Worm (Caenorhabditis elegans) whole organism, young adult: Measurements from ENCODE around the gene ZK185.3.
A peak's percentile ranks its signal among the peaks of the same experiment; 100 is the strongest.

Experiments used
- F22D6.2 ChIP-seq: sonication (generic microtip); optimal IDR thresholded peaks from 2 replicates; lab custom pipeline; 2016; ENCODE audit warnings: mild to moderate bottlenecking, missing genetic modification characterization, missing compliant biosample characterization
- F37B4.10 ChIP-seq: fragments of 200-800 bp; sonication (Bioruptor generic); IDR thresholded peaks from 2 replicates; pipeline ENCODE4 v1.3.6; 2022; ENCODE audit warnings: missing genetic modification characterization, missing compliant biosample characterization
- F55B11.4 ChIP-seq: sonication (generic microtip); optimal IDR thresholded peaks from 2 replicates; lab custom pipeline; 2016; ENCODE audit warnings: missing compliant biosample characterization, missing genetic modification characterization, borderline replicate concordance; ENCODE audit not compliant: insufficient read depth
- F57C9.4 ChIP-seq: sonication (generic microtip); optimal IDR thresholded peaks from 2 replicates; lab custom pipeline; 2017; ENCODE audit warnings: mild to moderate bottlenecking, missing genetic modification characterization, missing compliant biosample characterization
- Y53F4B.3 ChIP-seq: fragments of 200-800 bp; sonication (Bioruptor generic); IDR thresholded peaks from 2 replicates; pipeline ENCODE4 v1.3.6; 2022; ENCODE audit warnings: missing genetic modification reagents, missing genetic modification characterization, missing compliant biosample characterization
- Y53G8AR.9 ChIP-seq: fragments of 200-800 bp; sonication (Bioruptor generic); conservative IDR thresholded peaks from 2 replicates; pipeline ENCODE4 v1.3.6; 2022; ENCODE audit warnings: missing genetic modification reagents, missing genetic modification characterization, missing compliant biosample characterization
- Y56A3A.18 ChIP-seq: fragments of 200-800 bp; sonication (Bioruptor generic); IDR thresholded peaks from 2 replicates; pipeline ENCODE4 v1.3.6; 2022; ENCODE audit warnings: missing genetic modification reagents, missing genetic modification characterization, missing compliant biosample characterization
- Y67H2A.10 ChIP-seq: fragments of 200-800 bp; sonication (Bioruptor generic); conservative IDR thresholded peaks from 2 replicates; pipeline ENCODE4 v1.3.6; 2022; ENCODE audit warnings: missing genetic modification reagents, missing genetic modification characterization, missing compliant biosample characterization
- atf-7 ChIP-seq: sonication (generic microtip); optimal IDR thresholded peaks from 2 replicates; lab custom pipeline; 2017; ENCODE audit warnings: mild to moderate bottlenecking, missing genetic modification characterization, missing compliant biosample characterization
- attf-5 ChIP-seq: fragments of 200-800 bp; sonication (Bioruptor generic); optimal IDR thresholded peaks from 2 replicates; lab custom pipeline; 2018; ENCODE audit warnings: mild to moderate bottlenecking, missing genetic modification characterization, missing compliant biosample characterization
- ccch-3 ChIP-seq: fragments of 200-800 bp; sonication (Bioruptor generic); optimal IDR thresholded peaks from 2 replicates; lab custom pipeline; 2018; ENCODE audit warnings: mild to moderate bottlenecking, missing genetic modification characterization, missing compliant biosample characterization
- cebp-1 ChIP-seq, 2 experiments: fragments of 200-800 bp in 1 of 2; sonication (Bioruptor generic) in 1 of 2; sonication (generic microtip) in 1 of 2; IDR thresholded peaks in 1 of 2; optimal IDR thresholded peaks in 1 of 2; 2 replicates each; pipeline versions ENCODE4 v1.3.6 to Lab custom; 2017 to 2022; ENCODE audit warnings: missing compliant biosample characterization in 2 of 2, missing genetic modification characterization in 2 of 2, mild to moderate bottlenecking in 1 of 2, missing genetic modification reagents in 1 of 2, moderate library complexity in 1 of 2
- ceh-100 ChIP-seq: fragments of 200-800 bp; sonication (Bioruptor generic); IDR thresholded peaks from 2 replicates; pipeline ENCODE4 v1.3.6; 2022; ENCODE audit warnings: missing genetic modification reagents, missing genetic modification characterization, missing compliant biosample characterization
- ceh-79 ChIP-seq: sonication (generic microtip); optimal IDR thresholded peaks from 2 replicates; lab custom pipeline; 2017; ENCODE audit warnings: mild to moderate bottlenecking, missing genetic modification characterization, missing compliant biosample characterization
- ceh-91 ChIP-seq: fragments of 200-800 bp; sonication (Bioruptor generic); IDR thresholded peaks from 2 replicates; pipeline ENCODE4 v1.3.6; 2022; ENCODE audit warnings: missing genetic modification reagents, missing genetic modification characterization, missing compliant biosample characterization
- chd-7 ChIP-seq: sonication (generic microtip); optimal IDR thresholded peaks from 2 replicates; lab custom pipeline; 2016; ENCODE audit warnings: mild to moderate bottlenecking, missing genetic modification characterization, moderate library complexity, missing compliant biosample characterization
- die-1 ChIP-seq: sonication (generic microtip); optimal IDR thresholded peaks from 2 replicates; lab custom pipeline; 2016; ENCODE audit warnings: missing genotype, mild to moderate bottlenecking, missing genetic modification characterization, missing compliant biosample characterization
- dox-1 ChIP-seq: fragments of 200-800 bp; sonication (Bioruptor generic); IDR thresholded peaks from 2 replicates; pipeline ENCODE4 v1.3.6; 2022; ENCODE audit warnings: missing genetic modification reagents, missing genetic modification characterization, missing compliant biosample characterization
- dpl-1 ChIP-seq: fragments of 150-350 bp; optimal IDR thresholded peaks from 2 replicates; lab custom pipeline; 2014; ENCODE audit warnings: missing biosample characterization, missing genetic modification reagents, missing genetic modification characterization
- egl-44 ChIP-seq: fragments of 200-800 bp; sonication (Bioruptor generic); IDR thresholded peaks from 2 replicates; pipeline ENCODE4 v1.3.6; 2022; ENCODE audit warnings: missing genetic modification reagents, missing genetic modification characterization, missing compliant biosample characterization
- egrh-3 ChIP-seq: fragments of 200-800 bp; sonication (Bioruptor generic); IDR thresholded peaks from 2 replicates; pipeline ENCODE4 v1.3.6; 2022; ENCODE audit warnings: missing genetic modification reagents, missing genetic modification characterization, missing compliant biosample characterization
- him-1 ChIP-seq: sonication (generic microtip); optimal IDR thresholded peaks from 2 replicates; lab custom pipeline; 2016; ENCODE audit warnings: missing genotype, missing genetic modification reagents, missing genetic modification characterization, missing compliant biosample characterization
- hlh-12 ChIP-seq: sonication (generic microtip); optimal IDR thresholded peaks from 2 replicates; lab custom pipeline; 2016; ENCODE audit warnings: missing genetic modification characterization, missing compliant biosample characterization
- hlh-26 ChIP-seq: fragments of 200-800 bp; sonication (Bioruptor generic); conservative IDR thresholded peaks from 2 replicates; pipeline ENCODE4 v1.3.6; 2022; ENCODE audit warnings: missing genetic modification reagents, missing genetic modification characterization, missing compliant biosample characterization
- hmg-20 ChIP-seq: fragments of 200-800 bp; sonication (Bioruptor generic); IDR thresholded peaks from 2 replicates; pipeline ENCODE4 v1.3.6; 2022; ENCODE audit warnings: missing genetic modification reagents, missing genetic modification characterization, missing compliant biosample characterization
- hsf-1 ChIP-seq: fragments of 200-800 bp; sonication (Bioruptor generic); IDR thresholded peaks from 2 replicates; pipeline ENCODE4 v1.3.6; 2022; ENCODE audit warnings: missing genetic modification reagents, missing genetic modification characterization, missing compliant biosample characterization
- let-607 ChIP-seq, 2 experiments: fragments of 200-800 bp in 1 of 2; sonication (Bioruptor generic) in 1 of 2; sonication (generic microtip) in 1 of 2; optimal IDR thresholded peaks; 2 replicates each; lab custom pipeline; 2016 to 2018; ENCODE audit warnings: mild to moderate bottlenecking in 2 of 2, missing compliant biosample characterization in 2 of 2, missing genetic modification characterization in 2 of 2, moderate library complexity in 2 of 2, missing genotype in 1 of 2
- lin-35 ChIP-seq, 3 experiments: fragments of 150-350 bp in 2 of 3; sonication (generic microtip) in 1 of 3; optimal IDR thresholded peaks; 2 replicates each; lab custom pipeline; 2014 to 2018; ENCODE audit warnings: missing biosample characterization in 3 of 3, missing genetic modification characterization in 3 of 3, missing genetic modification reagents in 3 of 3
- madf-3 ChIP-seq: fragments of 200-800 bp; sonication (Bioruptor generic); IDR thresholded peaks from 2 replicates; pipeline ENCODE4 v1.3.6; 2022; ENCODE audit warnings: missing genetic modification reagents, missing genetic modification characterization, missing compliant biosample characterization
- nhr-80 ChIP-seq: sonication (generic microtip); optimal IDR thresholded peaks from 2 replicates; lab custom pipeline; 2016; ENCODE audit warnings: missing genetic modification characterization, missing compliant biosample characterization
- rcor-1 ChIP-seq: fragments of 200-800 bp; sonication (Bioruptor generic); IDR thresholded peaks from 2 replicates; pipeline ENCODE4 v1.3.6; 2022; ENCODE audit warnings: missing genetic modification reagents, missing genetic modification characterization, missing compliant biosample characterization
- sdz-38 ChIP-seq: sonication (generic microtip); optimal IDR thresholded peaks from 2 replicates; lab custom pipeline; 2016; ENCODE audit warnings: missing genotype, missing genetic modification characterization, missing compliant biosample characterization
- snpc-4 ChIP-seq, 5 experiments: fragments of 150-350 bp in 1 of 5; sonication (generic microtip) in 4 of 5; optimal IDR thresholded peaks; 2 replicates each; lab custom pipeline; 2014 to 2018; ENCODE audit warnings: missing genetic modification characterization in 5 of 5, missing biosample characterization in 3 of 5, antibody characterized with exemption in 2 of 5, mild to moderate bottlenecking in 2 of 5, missing compliant biosample characterization in 2 of 5, missing genotype in 2 of 5, moderate library complexity in 2 of 5, missing genetic modification reagents in 1 of 5
- tbx-9 ChIP-seq: sonication (generic microtip); optimal IDR thresholded peaks from 2 replicates; lab custom pipeline; 2016; ENCODE audit warnings: borderline replicate concordance, missing genetic modification characterization, inconsistent platforms, missing compliant biosample characterization
- ztf-18 ChIP-seq: sonication (generic microtip); optimal IDR thresholded peaks from 2 replicates; lab custom pipeline; 2016; ENCODE audit warnings: missing genotype, mild to moderate bottlenecking, missing genetic modification characterization, missing compliant biosample characterization
- ztf-22 ChIP-seq: fragments of 200-800 bp; sonication (Bioruptor generic); optimal IDR thresholded peaks from 2 replicates; lab custom pipeline; 2018; ENCODE audit warnings: mild to moderate bottlenecking, missing genetic modification characterization, moderate library complexity, missing compliant biosample characterization
- ztf-26 ChIP-seq: sonication (generic microtip); optimal IDR thresholded peaks from 2 replicates; lab custom pipeline; 2017; ENCODE audit warnings: missing genetic modification characterization, missing compliant biosample characterization

ZK185.3 gene

ce11 chrIV:4544215-4544614 is 14.0 kb upstream of the ZK185.3 start:
- TF ChIP-seq egrh-3 (GFP tag; lab: Robert Waterston, UW) (no peak), F37B4.10 (GFP tag; lab: Robert Waterston, UW) (no peak), nhr-80 (tag; lab: Kevin White, UChicago) (peak; percentile 88), ceh-79 (tag; lab: Kevin White, UChicago) (no peak), ccch-3 (no peak), ztf-26 (tag; lab: Kevin White, UChicago) (no peak), dpl-1 (GFP tag; lab: Kevin White, UChicago) (no peak), tbx-9 (tag; lab: Kevin White, UChicago) (no peak), ceh-100 (GFP tag; lab: Robert Waterston, UW) (no peak), snpc-4 (GFP tag; optimal IDR thresholded peaks at IDR 0.05; lab: Kevin White, UChicago) (no peak), snpc-4 (tag; optimal IDR thresholded peaks at IDR 0.05; lab: Kevin White, UChicago) (no peak), ztf-22 (GFP tag; lab: Kevin White, UChicago) (no peak), sdz-38 (tag; lab: Kevin White, UChicago) (no peak), egl-44 (GFP tag; lab: Robert Waterston, UW) (no peak), let-607 (tag; optimal IDR thresholded peaks at IDR 0.05; lab: Kevin White, UChicago) (peak; percentile 80 to 86), lin-35 (GFP tag; optimal IDR thresholded peaks at IDR 0.05; lab: Kevin White, UChicago) (no peak), dox-1 (0 out of 2 replicates have a peak, but pooled peaks have one; percentile 28), hlh-12 (no peak), cebp-1 (GFP tag; IDR thresholded peaks at IDR 0.05; lab: Robert Waterston, UW) (no peak), cebp-1 (tag; optimal IDR thresholded peaks at IDR 0.05; lab: Kevin White, UChicago) (no peak), him-1 (tag; lab: Kevin White, UChicago) (no peak), Y67H2A.10 (GFP tag; lab: Robert Waterston, UW) (no peak)

DNA sequence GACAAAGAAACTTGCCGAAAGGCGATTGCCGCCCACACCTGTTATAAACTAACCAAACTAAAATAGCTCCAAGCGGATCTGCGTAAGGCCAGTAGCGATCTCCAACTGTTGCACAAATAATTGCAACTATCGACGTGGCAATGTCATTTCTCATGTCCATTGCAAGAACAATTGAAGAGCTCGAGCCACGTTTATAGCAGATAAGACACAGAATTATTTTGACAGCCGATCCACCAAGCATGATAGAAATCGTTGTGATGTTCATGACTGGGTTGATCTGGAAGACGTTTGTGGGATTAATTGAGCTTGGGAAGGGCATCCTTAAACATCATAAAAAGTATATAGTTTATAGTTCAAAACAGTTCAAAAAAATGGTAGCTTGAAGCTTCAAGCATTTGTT is 12.7 kb upstream of the ZK185.3 start:
- TF ChIP-seq hmg-20 (GFP tag; lab: Robert Waterston, UW): no peak
- TF ChIP-seq F57C9.4 (tag; lab: Kevin White, UChicago): no peak
- TF ChIP-seq F37B4.10 (GFP tag; lab: Robert Waterston, UW): no peak
- no peak for TF ChIP-seq ceh-79 (tag; lab: Kevin White, UChicago)
- no peak for TF ChIP-seq ceh-91 (GFP tag; lab: Robert Waterston, UW)
- no peak for TF ChIP-seq Y56A3A.18 (GFP tag; lab: Robert Waterston, UW)
- no peak for TF ChIP-seq F55B11.4 (tag; lab: Kevin White, UChicago)
- no peak for TF ChIP-seq attf-5 (GFP tag; lab: Kevin White, UChicago)
- TF ChIP-seq chd-7 (tag; lab: Kevin White, UChicago): no peak
- no peak for TF ChIP-seq Y53G8AR.9 (GFP tag; lab: Robert Waterston, UW)
- TF ChIP-seq hlh-26: no peak
- no peak for TF ChIP-seq die-1 (tag; lab: Kevin White, UChicago)
- TF ChIP-seq atf-7 (tag; lab: Kevin White, UChicago): no peak
- no peak for TF ChIP-seq ztf-18 (tag; lab: Kevin White, UChicago)
- TF ChIP-seq rcor-1: no peak
- no peak for TF ChIP-seq madf-3 (GFP tag; lab: Robert Waterston, UW)
- no peak for TF ChIP-seq F22D6.2 (tag; lab: Kevin White, UChicago)
- TF ChIP-seq hsf-1 (GFP tag; lab: Robert Waterston, UW): no peak
- TF ChIP-seq Y53F4B.3 (GFP tag; lab: Robert Waterston, UW): no peak
- no peak for TF ChIP-seq Y67H2A.10 (GFP tag; lab: Robert Waterston, UW)
